Worm (Caenorhabditis elegans): Measurements from ENCODE around the gene T27A10.6.
A peak's percentile ranks its signal among the peaks of the same experiment; 100 is the strongest.

T27A10.6 gene

DNA sequence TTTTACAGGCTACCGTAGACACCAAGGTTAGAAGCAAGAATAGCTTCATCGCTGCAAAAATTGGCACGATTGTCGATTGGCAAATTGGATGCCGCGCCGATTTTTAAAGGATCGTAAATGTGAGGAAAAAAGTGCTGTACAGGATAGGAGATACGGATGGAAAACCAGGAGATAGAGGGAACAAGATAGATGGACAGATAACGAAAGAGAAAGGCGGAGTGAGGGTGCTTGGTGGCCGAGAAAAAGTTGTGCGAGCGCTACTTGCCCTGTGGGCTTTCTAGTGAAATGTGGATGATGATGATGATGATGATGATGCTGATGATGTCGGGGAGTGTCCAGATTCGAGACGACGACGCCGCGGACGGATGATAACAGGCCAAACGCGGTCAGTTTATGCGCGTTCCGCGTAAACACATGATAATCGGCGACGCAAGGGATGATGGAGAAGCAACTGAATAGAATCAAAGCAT lies at the start of gene T27A10.6:
TSS of gene T27A10.6 (minus strand) at position 51 of the 470 bp plus-strand sequence.
- no peak for TF ChIP-seq pbrm-1 (GFP tag; IDR thresholded peaks at IDR 0.05)
- TF ChIP-seq cebp-2 (GFP tag; IDR thresholded peaks at IDR 0.05), result no peak
- no peak for TF ChIP-seq lin-26 (GFP tag; IDR thresholded peaks at IDR 0.05)
- TF ChIP-seq Y67H2A.10 (GFP tag; conservative IDR thresholded peaks at IDR 0.05), result no peak
- TF ChIP-seq egl-18 (GFP tag; IDR thresholded peaks at IDR 0.05), result no peak
- no peak for TF ChIP-seq akir-1 (GFP tag; optimal IDR thresholded peaks at IDR 0.05)
- no peak for TF ChIP-seq hmg-1.2 (GFP tag; IDR thresholded peaks at IDR 0.05)
- no peak for TF ChIP-seq let-607 (tag; optimal IDR thresholded peaks at IDR 0.05)
- no peak for TF ChIP-seq madf-8 (GFP tag; conservative IDR thresholded peaks at IDR 0.05)
- TF ChIP-seq tlf-1 (GFP tag; optimal IDR thresholded peaks at IDR 0.05), result no peak
- no peak for TF ChIP-seq F57A8.1 (GFP tag; optimal IDR thresholded peaks at IDR 0.05)
- no peak for TF ChIP-seq Y53F4B.3 (GFP tag; IDR thresholded peaks at IDR 0.05)
- TF ChIP-seq lin-35 (GFP tag; optimal IDR thresholded peaks at IDR 0.05), result no peak
- no peak for TF ChIP-seq dpff-1 (tag; optimal IDR thresholded peaks at IDR 0.05)
- no peak for TF ChIP-seq zim-3 (tag; optimal IDR thresholded peaks at IDR 0.05)
- TF ChIP-seq F57C9.4 (tag; optimal IDR thresholded peaks at IDR 0.05), result no peak
- TF ChIP-seq ceh-100 (GFP tag; IDR thresholded peaks at IDR 0.05), result no peak
- no peak for TF ChIP-seq snpc-1.3 (tag; optimal IDR thresholded peaks at IDR 0.05; ENCODE audit: insufficient read depth)

DNA sequence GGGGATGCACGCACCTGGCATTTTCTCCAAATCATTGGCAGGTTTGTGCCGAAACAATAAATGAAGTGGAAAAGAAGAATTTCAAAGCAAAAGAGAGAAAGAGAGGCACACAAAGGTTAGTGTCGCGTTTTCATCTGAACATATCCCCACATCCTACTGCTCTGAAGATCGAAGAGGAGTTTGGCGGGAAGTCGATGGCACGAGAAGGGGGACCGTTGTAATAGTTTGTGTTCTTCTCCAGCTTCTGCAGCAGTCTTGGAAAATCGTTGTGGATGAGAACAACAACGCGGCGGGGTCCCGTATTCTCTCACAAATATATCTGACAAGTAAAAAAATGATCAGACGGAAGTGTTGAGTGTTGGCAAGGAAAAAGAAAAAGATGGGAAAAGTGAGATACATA lies 49.8 kb upstream of the T27A10.6 start:
- no peak for TF ChIP-seq mel-28 (tag; optimal IDR thresholded peaks at IDR 0.05; ENCODE audit: borderline replicate concordance)
- TF ChIP-seq hsf-1 (GFP tag; IDR thresholded peaks at IDR 0.05), result 0 out of 2 replicates have a peak, but pooled peaks have one; percentile 39
- TF ChIP-seq K11D2.4 (GFP tag; IDR thresholded peaks at IDR 0.05), result 0 out of 2 replicates have a peak, but pooled peaks have one; percentile 20
- no peak for TF ChIP-seq repo-1 (tag; optimal IDR thresholded peaks at IDR 0.05)

DNA sequence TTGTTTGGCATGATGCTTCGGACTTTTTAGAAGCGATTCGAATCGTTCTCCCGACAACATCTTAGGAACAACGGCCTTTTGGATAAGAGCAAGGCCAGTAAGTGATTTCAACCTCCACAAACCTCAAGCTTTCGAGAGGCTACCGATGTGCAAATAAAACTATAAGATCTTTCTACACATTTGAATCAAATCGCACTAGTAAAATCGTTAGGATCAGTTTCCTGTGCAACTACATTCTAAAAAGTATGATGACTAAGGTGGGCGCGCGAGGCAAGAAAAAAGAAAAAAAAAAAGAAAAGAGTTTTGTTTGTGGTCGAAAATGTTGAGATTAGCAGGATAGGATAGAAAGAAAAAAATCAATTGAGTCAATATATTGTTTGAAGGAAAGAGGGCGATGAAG lies 48.6 kb upstream of the T27A10.6 start, which contains the start of gene tmem-24:
TSS of gene tmem-24 (minus strand) at position 101 of the 400 bp plus-strand sequence.
- no peak for TF ChIP-seq F49E8.2 (tag; optimal IDR thresholded peaks at IDR 0.05; ENCODE audit: insufficient read depth)
- TF ChIP-seq ztf-22 (GFP tag; optimal IDR thresholded peaks at IDR 0.05), result no peak
- no peak for TF ChIP-seq lir-1 (GFP tag; conservative IDR thresholded peaks at IDR 0.05)
- no peak for TF ChIP-seq F57A8.1 (GFP tag; optimal IDR thresholded peaks at IDR 0.05)
- TF ChIP-seq rpc-1 (optimal IDR thresholded peaks at IDR 0.05), result no peak
- TF ChIP-seq rpc-1 (tag; optimal IDR thresholded peaks at IDR 0.05), result no peak
- TF ChIP-seq rec-8 (tag; optimal IDR thresholded peaks at IDR 0.05), result no peak

DNA sequence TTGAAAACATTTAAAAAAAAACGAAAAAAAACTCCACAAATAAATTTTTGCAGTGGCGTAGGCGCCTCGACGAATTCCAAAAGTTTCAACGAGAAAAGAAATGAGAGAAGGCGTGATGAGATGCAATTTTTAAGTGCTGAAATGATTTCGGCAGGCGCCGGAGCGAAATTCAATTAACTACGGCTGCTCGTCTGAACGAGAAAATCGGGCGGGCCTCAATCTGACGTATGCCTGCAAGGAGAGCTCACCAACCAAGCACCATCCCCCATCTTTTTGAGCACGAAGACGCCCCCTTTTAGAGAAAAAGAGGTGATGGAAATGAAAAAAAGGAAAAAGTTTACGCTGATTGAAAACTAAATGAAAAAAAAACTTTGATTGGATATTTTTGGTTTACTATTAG lies 38.6 kb upstream of the T27A10.6 start:
- TF ChIP-seq madf-6 (GFP tag; IDR thresholded peaks at IDR 0.05) (no peak), nfyb-1 (GFP tag; IDR thresholded peaks at IDR 0.05) (0 out of 2 replicates have a peak, but pooled peaks have one; percentile 19)

DNA sequence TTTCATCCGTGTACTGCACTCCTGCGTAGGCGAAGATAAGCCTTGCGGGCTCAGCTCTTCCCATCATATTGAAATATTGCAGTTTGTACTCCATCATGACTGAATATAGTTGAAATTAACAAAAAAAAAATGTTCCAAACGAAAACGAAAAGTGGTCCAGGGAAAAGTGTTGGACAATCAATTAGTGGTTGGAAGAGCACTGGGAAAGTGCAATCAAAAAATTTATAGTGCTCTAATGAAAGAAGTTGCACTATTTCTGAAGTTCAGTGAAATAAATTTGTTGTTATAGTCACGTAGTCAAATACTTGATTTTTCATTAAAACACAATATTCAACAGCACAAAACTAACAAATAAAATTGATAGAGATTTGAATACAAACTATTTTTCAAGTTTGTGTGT lies 37.5 kb upstream of the T27A10.6 start, which contains the start of gene gst-11:
TSS of gene gst-11 (minus strand) at position 101 of the 400 bp plus-strand sequence.
- no peak for TF ChIP-seq F37B4.10 (GFP tag; IDR thresholded peaks at IDR 0.05)
- TF ChIP-seq F23B12.7 (tag; optimal IDR thresholded peaks at IDR 0.05; ENCODE audit: insufficient read depth), result no peak
- no peak for TF ChIP-seq lsy-27 (tag; optimal IDR thresholded peaks at IDR 0.05; ENCODE audit: borderline replicate concordance, insufficient read depth)
- no peak for TF ChIP-seq T07F8.4 (tag; optimal IDR thresholded peaks at IDR 0.05)
- TF ChIP-seq dpff-1 (tag; optimal IDR thresholded peaks at IDR 0.05), result no peak
- TF ChIP-seq akir-1 (GFP tag; optimal IDR thresholded peaks at IDR 0.05), result no peak
- no peak for TF ChIP-seq aptf-2 (GFP tag; conservative IDR thresholded peaks at IDR 0.05)
- TF ChIP-seq nhr-80 (tag; optimal IDR thresholded peaks at IDR 0.05), result no peak
- TF ChIP-seq pha-4 (tag; optimal IDR thresholded peaks at IDR 0.05), result no peak
- TF ChIP-seq rpc-1 (optimal IDR thresholded peaks at IDR 0.05), result no peak
- TF ChIP-seq rpc-1 (tag; optimal IDR thresholded peaks at IDR 0.05), result no peak
- no peak for TF ChIP-seq mes-4 (tag; optimal IDR thresholded peaks at IDR 0.05)
- no peak for TF ChIP-seq hmg-20 (GFP tag; IDR thresholded peaks at IDR 0.05)
- no peak for TF ChIP-seq F52B5.7 (tag; optimal IDR thresholded peaks at IDR 0.05)
- TF ChIP-seq Y56A3A.18 (GFP tag; IDR thresholded peaks at IDR 0.05), result no peak
- TF ChIP-seq nfya-1 (tag; optimal IDR thresholded peaks at IDR 0.05; ENCODE audit: borderline replicate concordance, insufficient read depth), result no peak
